Fruit fly (Drosophila melanogaster) S2 (cell line): ENCODE data around the gene CG3909.
A peak's percentile ranks its signal among the peaks of the same experiment; 100 is the strongest.

Experiments
- CG8478 ChIP-seq: fragments of >200 bp; optimal IDR thresholded peaks from 2 replicates; lab custom pipeline; 2018
- CTCF ChIP-seq, 2 experiments: fragments of >200 bp; optimal IDR thresholded peaks; 2 replicates each; lab custom pipeline; 2018

DNA sequence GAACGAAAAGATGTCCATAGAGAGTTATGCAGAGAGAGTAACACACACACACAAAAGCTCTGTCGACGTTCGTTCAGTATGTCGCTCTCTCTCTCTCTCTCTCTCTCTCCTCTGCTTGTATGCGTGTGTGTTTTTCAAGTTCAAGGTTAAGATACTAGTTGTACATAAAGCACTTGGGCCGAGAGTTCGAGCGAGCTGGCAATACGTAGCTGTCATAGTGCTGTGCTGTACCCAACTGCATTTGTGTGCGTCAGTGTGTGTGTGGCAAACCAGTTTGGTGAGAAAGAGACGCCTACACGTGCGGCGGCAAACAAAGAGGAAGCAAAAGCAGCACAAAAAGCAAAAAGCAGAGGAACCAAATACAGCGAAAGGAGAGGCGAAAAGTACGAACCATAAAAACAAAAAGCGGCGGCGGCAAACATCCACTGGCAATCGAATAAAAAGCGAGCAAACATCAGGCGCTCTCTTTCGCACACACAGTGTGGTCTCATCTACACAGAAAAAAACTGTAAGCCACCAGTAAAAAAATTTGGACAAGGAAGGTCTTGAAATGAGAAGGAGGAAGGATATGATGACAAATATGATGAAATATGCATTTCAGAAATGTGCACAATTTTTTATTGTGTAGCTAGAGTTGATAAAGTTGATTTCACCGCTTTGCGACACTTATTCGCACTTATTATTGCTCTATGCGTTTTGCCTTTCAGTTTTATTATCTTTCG is 44.3 kb downstream of the CG3909 start:
- TF ChIP-seq CTCF (optimal IDR thresholded peaks at IDR 0.05; lab: Kevin White, UChicago) (no peak), CG8478 (peak; percentile 41)
